Fruit fly (Drosophila melanogaster) whole organism: ENCODE results near the gene CG17104.

Experiments used
- CG8478 ChIP-seq: fragments of >200 bp; optimal IDR thresholded peaks from 2 replicates; lab custom pipeline; 2018; ENCODE audit warnings: inconsistent platforms
- Dll ChIP-seq: fragments of >200 bp; optimal IDR thresholded peaks from 2 replicates; lab custom pipeline; 2017
- EcR ChIP-seq, 2 experiments: fragments of >200 bp; optimal IDR thresholded peaks; 2 replicates each; lab custom pipeline; 2017; ENCODE audit warnings: missing biosample characterization in 2 of 2, missing genetic modification characterization in 2 of 2, missing genetic modification reagents in 2 of 2
- pan ChIP-seq: fragments of >200 bp; optimal IDR thresholded peaks from 2 replicates; lab custom pipeline; 2017
- psq ChIP-seq: fragments of >200 bp; optimal IDR thresholded peaks from 2 replicates; lab custom pipeline; 2017
- usp ChIP-seq: fragments of >200 bp; optimal IDR thresholded peaks from 2 replicates; lab custom pipeline; 2017; ENCODE audit warnings: missing biosample characterization, missing genetic modification characterization, mixed read lengths

CG17104 gene

dm6 chr2L:10708089-10708488, 31.1 kb downstream of the CG17104 start:
- TF ChIP-seq CG8478 (no peak), EcR (GFP tag; optimal IDR thresholded peaks at IDR 0.05; lab: Kevin White, UChicago) (no peak), usp (no peak), pan (lab: Kevin White, UChicago) (no peak), Dll (lab: Kevin White, UChicago) (no peak), psq (lab: Kevin White, UChicago) (no peak)

- no peak for TF ChIP-seq pan (lab: Kevin White, UChicago)
- no peak for TF ChIP-seq EcR (GFP tag; optimal IDR thresholded peaks at IDR 0.05; lab: Kevin White, UChicago)
- no peak for TF ChIP-seq CG8478
- no peak for TF ChIP-seq psq (lab: Kevin White, UChicago)
- no peak for TF ChIP-seq Dll (lab: Kevin White, UChicago)
- TF ChIP-seq usp: no peak
Measured at dm6 chr2L:10709353-10709752, 32.4 kb downstream of the CG17104 start, which contains the start of gene Lip2. Gene Lip2, minus strand, starts transcription at chr2L:10709453.

dm6 chr2L:10711221-10711620, 34.2 kb downstream of the CG17104 start:
- no peak for TF ChIP-seq Dll (lab: Kevin White, UChicago)
- no peak for TF ChIP-seq EcR (GFP tag; optimal IDR thresholded peaks at IDR 0.05; lab: Kevin White, UChicago)
- no peak for TF ChIP-seq CG8478
- TF ChIP-seq psq (lab: Kevin White, UChicago): no peak
- TF ChIP-seq pan (lab: Kevin White, UChicago): no peak
- TF ChIP-seq usp: no peak

- TF ChIP-seq EcR (GFP tag; optimal IDR thresholded peaks at IDR 0.05; lab: Kevin White, UChicago): no peak
Measured at dm6 chr2L:10721535-10721934, 44.5 kb downstream of the CG17104 start.

- TF ChIP-seq pan (lab: Kevin White, UChicago) (no peak), EcR (GFP tag; optimal IDR thresholded peaks at IDR 0.05; lab: Kevin White, UChicago) (no peak), Dll (lab: Kevin White, UChicago) (no peak), usp (no peak), psq (lab: Kevin White, UChicago) (no peak), CG8478 (no peak)
Measured at dm6 chr2L:10723903-10724302, 46.9 kb downstream of the CG17104 start, which contains the start of gene CG6431. Gene CG6431, plus strand, starts transcription at chr2L:10724203.

- TF ChIP-seq Dll (lab: Kevin White, UChicago) (no peak), pan (lab: Kevin White, UChicago) (no peak), psq (lab: Kevin White, UChicago) (no peak), EcR (GFP tag; optimal IDR thresholded peaks at IDR 0.05; lab: Kevin White, UChicago) (no peak), CG8478 (no peak), usp (no peak)
Measured at dm6 chr2L:10728751-10729150, 51.8 kb downstream of the CG17104 start, which contains the start of gene CG6443. Gene CG6443, plus strand, starts transcription at chr2L:10728978.
